Fruit fly (Drosophila melanogaster): ENCODE data around the gene snRNP-U1-70K.
A peak's percentile ranks its signal among the peaks of the same experiment; 100 is the strongest.

snRNP-U1-70K gene

DNA sequence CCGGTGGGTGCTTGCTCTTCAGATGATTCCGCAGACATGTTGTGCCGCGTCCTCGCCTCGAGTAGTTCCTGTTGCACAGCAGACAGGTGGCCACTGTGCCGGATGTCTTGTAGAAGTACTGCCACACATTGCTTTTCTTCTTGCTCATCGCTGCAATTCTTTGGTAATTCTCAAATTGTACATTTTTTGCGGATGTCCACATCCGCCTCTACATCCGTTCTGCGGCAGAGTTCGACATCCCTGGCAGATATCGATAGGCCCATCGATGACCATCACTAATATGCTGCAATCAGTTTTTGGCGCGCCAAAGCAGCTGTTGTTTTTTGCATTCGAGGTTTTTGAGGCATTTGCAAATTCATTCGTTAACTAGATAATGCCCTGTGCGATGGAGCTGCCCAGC, 14.8 kb downstream of the snRNP-U1-70K start, which contains the start of the genes CG13775 and CG3430 (continued):
- TF ChIP-seq Camta (GFP tag; optimal IDR thresholded peaks at IDR 0.05) (peak; percentile 25), dmrt11E (tag; optimal IDR thresholded peaks at IDR 0.05) (no peak), CG32767 (GFP tag; IDR thresholded peaks at IDR 0.05) (no peak), Six4 (GFP tag; optimal IDR thresholded peaks at IDR 0.05) (no peak), dmrt99B (tag; optimal IDR thresholded peaks at IDR 0.05) (no peak), CG34376 (GFP tag; optimal IDR thresholded peaks at IDR 0.05) (peak; percentile 40), Atf3 (GFP tag; optimal IDR thresholded peaks at IDR 0.05) (no peak), CG8359 (GFP tag; optimal IDR thresholded peaks at IDR 0.05; ENCODE audit: borderline replicate concordance) (no peak), bcd (GFP tag; optimal IDR thresholded peaks at IDR 0.05) (no peak), p53 (GFP tag; optimal IDR thresholded peaks at IDR 0.05) (no peak), CG34224 (GFP tag; IDR thresholded peaks at IDR 0.05; ENCODE audit: partially characterized antibody) (peak; percentile 71), onecut (GFP tag; IDR thresholded peaks at IDR 0.05) (no peak), C15 (GFP tag; IDR thresholded peaks at IDR 0.05) (no peak), da (GFP tag; optimal IDR thresholded peaks at IDR 0.05) (no peak), Hr39 (optimal IDR thresholded peaks at IDR 0.05) (no peak), Hand (GFP tag; optimal IDR thresholded peaks at IDR 0.05) (no peak), CG10462 (GFP tag; optimal IDR thresholded peaks at IDR 0.05) (no peak), eve (GFP tag; optimal IDR thresholded peaks at IDR 0.05) (no peak), Hr78 (GFP tag; optimal IDR thresholded peaks at IDR 0.05) (no peak), CG18476 (GFP tag; optimal IDR thresholded peaks at IDR 0.05) (no peak), vvl (GFP tag; IDR thresholded peaks at IDR 0.05) (peak; percentile 28; the same call in 1 of the 2 replicates), Mrtf (GFP tag; IDR thresholded peaks at IDR 0.05) (no peak), ase (GFP tag; IDR thresholded peaks at IDR 0.05) (0 out of 3 replicates have a peak, but pooled peaks have one; percentile 16), CG1792 (GFP tag; optimal IDR thresholded peaks at IDR 0.05) (no peak), Hey (tag; optimal IDR thresholded peaks at IDR 0.05) (no peak), fd96Cb (tag; optimal IDR thresholded peaks at IDR 0.05) (no peak), CG15269 (tag; optimal IDR thresholded peaks at IDR 0.05) (no peak), CG15514 (GFP tag; optimal IDR thresholded peaks at IDR 0.05) (peak; percentile 73), CG18764 (GFP tag; optimal IDR thresholded peaks at IDR 0.05) (no peak), CG7963 (GFP tag; IDR thresholded peaks at IDR 0.05; ENCODE audit: partially characterized antibody) (no peak), zfh2 (GFP tag; optimal IDR thresholded peaks at IDR 0.05) (peak; percentile 36), cg (GFP tag; optimal IDR thresholded peaks at IDR 0.05) (no peak), CG31388 (GFP tag; optimal IDR thresholded peaks at IDR 0.05) (no peak), chm (GFP tag; IDR thresholded peaks at IDR 0.05) (peak; percentile 66), CG6791 (GFP tag; IDR thresholded peaks at IDR 0.05; ENCODE audit: partially characterized antibody) (peak; percentile 56; the same call in 2 of the 3 replicates), pnt (GFP tag; optimal IDR thresholded peaks at IDR 0.05) (no peak), ap (GFP tag; IDR thresholded peaks at IDR 0.05) (no peak), gce (GFP tag; IDR thresholded peaks at IDR 0.05) (0 out of 3 replicates have a peak, but pooled peaks have one; percentile 31), lov (optimal IDR thresholded peaks at IDR 0.05) (no peak), lov (GFP tag; IDR thresholded peaks at IDR 0.05) (no peak), amos (GFP tag; IDR thresholded peaks at IDR 0.05; ENCODE audit: partially characterized antibody) (peak; percentile 78), cato (GFP tag; optimal IDR thresholded peaks at IDR 0.05; ENCODE audit: borderline replicate concordance) (no peak), fu2 (GFP tag; optimal IDR thresholded peaks at IDR 0.05) (no peak), nmo (GFP tag; optimal IDR thresholded peaks at IDR 0.05) (peak; percentile 43), CG9876 (GFP tag; optimal IDR thresholded peaks at IDR 0.05) (peak; percentile 15), btn (GFP tag; optimal IDR thresholded peaks at IDR 0.05) (no peak), cwo (GFP tag; optimal IDR thresholded peaks at IDR 0.05) (no peak), Drgx (GFP tag; IDR thresholded peaks at IDR 0.05) (no peak), gro (GFP tag; optimal IDR thresholded peaks at IDR 0.05) (peak; percentile 33), oc (tag; optimal IDR thresholded peaks at IDR 0.05) (no peak), Ets65A (GFP tag) (peak; percentile 98), dati (GFP tag; IDR thresholded peaks at IDR 0.05) (no peak)
